Fruit fly (Drosophila melanogaster): Measurements from ENCODE around the gene Ptp61F.
A peak's percentile ranks its signal among the peaks of the same experiment; 100 is the strongest.

Ptp61F gene

dm6 chr3L:1376014-1376745 is 98.9 kb downstream of the Ptp61F start (continued):
- no peak for TF ChIP-seq CG5180 (GFP tag; optimal IDR thresholded peaks at IDR 0.05)
- TF ChIP-seq Xbp1 (GFP tag; optimal IDR thresholded peaks at IDR 0.05), result peak; percentile 57
- TF ChIP-seq slou (GFP tag; optimal IDR thresholded peaks at IDR 0.05), result no peak
- peak; percentile 34 for TF ChIP-seq CG17829 (tag; optimal IDR thresholded peaks at IDR 0.05)
- TF ChIP-seq CG4328 (GFP tag; optimal IDR thresholded peaks at IDR 0.05), result no peak
- no peak for TF ChIP-seq CkIIα-i1 (GFP tag; IDR thresholded peaks at IDR 0.05)
- no peak for TF ChIP-seq usp (GFP tag; optimal IDR thresholded peaks at IDR 0.05)
- no peak for TF ChIP-seq CG9797 (GFP tag; optimal IDR thresholded peaks at IDR 0.05)
- TF ChIP-seq Sin3A (optimal IDR thresholded peaks at IDR 0.05), result no peak
- TF ChIP-seq luna (GFP tag; optimal IDR thresholded peaks at IDR 0.05), result no peak
- TF ChIP-seq gcm (GFP tag; optimal IDR thresholded peaks at IDR 0.05), result peak; percentile 33
- peak; percentile 81 for TF ChIP-seq vvl (GFP tag; IDR thresholded peaks at IDR 0.05)
- peak; percentile 22 for TF ChIP-seq CG1602 (GFP tag; optimal IDR thresholded peaks at IDR 0.05)
- no peak for TF ChIP-seq CG6854 (GFP tag; optimal IDR thresholded peaks at IDR 0.05)
- TF ChIP-seq CG17385 (GFP tag; optimal IDR thresholded peaks at IDR 0.05), result peak; percentile 49
- TF ChIP-seq CG6654 (GFP tag; optimal IDR thresholded peaks at IDR 0.05), result no peak
- no peak for TF ChIP-seq CG3065 (GFP tag; optimal IDR thresholded peaks at IDR 0.05)
- no peak for TF ChIP-seq Bdp1 (GFP tag; optimal IDR thresholded peaks at IDR 0.05)
- no peak for TF ChIP-seq CG13296 (GFP tag; optimal IDR thresholded peaks at IDR 0.05)
- no peak for TF ChIP-seq Hr39 (optimal IDR thresholded peaks at IDR 0.05)
- TF ChIP-seq unpg (GFP tag; optimal IDR thresholded peaks at IDR 0.05), result peak; percentile 66
- TF ChIP-seq CG7839 (tag; optimal IDR thresholded peaks at IDR 0.05), result peak; percentile 43
- TF ChIP-seq CG12219 (GFP tag; optimal IDR thresholded peaks at IDR 0.05), result peak; percentile 62
- TF ChIP-seq odd (GFP tag; optimal IDR thresholded peaks at IDR 0.05), result peak; percentile 44
- no peak for TF ChIP-seq CG2202 (tag; optimal IDR thresholded peaks at IDR 0.05)
- peak; percentile 82 for TF ChIP-seq sna (GFP tag; IDR thresholded peaks at IDR 0.05; ENCODE audit: partially characterized antibody)
- no peak for TF ChIP-seq h (optimal IDR thresholded peaks at IDR 0.05)
- peak; percentile 59 for TF ChIP-seq grau (tag; optimal IDR thresholded peaks at IDR 0.05)
- peak; percentile 3 for TF ChIP-seq CG9609 (GFP tag; optimal IDR thresholded peaks at IDR 0.05)
- no peak for TF ChIP-seq hth (optimal IDR thresholded peaks at IDR 0.05)
- no peak for TF ChIP-seq CG12744 (GFP tag; optimal IDR thresholded peaks at IDR 0.05)
- TF ChIP-seq CG4854 (GFP tag; optimal IDR thresholded peaks at IDR 0.05), result no peak
- TF ChIP-seq CG32772 (GFP tag; IDR thresholded peaks at IDR 0.05), result peak; percentile 26; the same call in 1 of the 2 replicates
- TF ChIP-seq br (optimal IDR thresholded peaks at IDR 0.05), result no peak
- TF ChIP-seq bcd (GFP tag; optimal IDR thresholded peaks at IDR 0.05), result peak; percentile 30
- TF ChIP-seq Dad (GFP tag; optimal IDR thresholded peaks at IDR 0.05), result peak; percentile 36
- 0 out of 3 replicates have a peak, but pooled peaks have one; percentile 52 for TF ChIP-seq HLH4C (GFP tag; IDR thresholded peaks at IDR 0.05; ENCODE audit: partially characterized antibody)
- no peak for TF ChIP-seq CG12071 (GFP tag; optimal IDR thresholded peaks at IDR 0.05)
- no peak for TF ChIP-seq Neu2 (GFP tag; optimal IDR thresholded peaks at IDR 0.05; ENCODE audit: borderline replicate concordance)
- no peak for TF ChIP-seq dimm (GFP tag; IDR thresholded peaks at IDR 0.05)
- no peak for TF ChIP-seq nom (GFP tag; optimal IDR thresholded peaks at IDR 0.05)
- TF ChIP-seq cato (GFP tag; optimal IDR thresholded peaks at IDR 0.05; ENCODE audit: borderline replicate concordance), result no peak
- no peak for TF ChIP-seq crp (GFP tag; optimal IDR thresholded peaks at IDR 0.05)
- TF ChIP-seq CG6791 (GFP tag; IDR thresholded peaks at IDR 0.05; ENCODE audit: partially characterized antibody), result no peak
- TF ChIP-seq otp (GFP tag; IDR thresholded peaks at IDR 0.05), result no peak; the same call in 2 of the 3 replicates
- TF ChIP-seq mld (GFP tag; IDR thresholded peaks at IDR 0.05; ENCODE audit: partially characterized antibody), result peak; percentile 52; the same call in 1 of the 3 replicates
- no peak for TF ChIP-seq CG12299 (tag; optimal IDR thresholded peaks at IDR 0.05)
- peak; percentile 6 for TF ChIP-seq CG10654 (GFP tag; optimal IDR thresholded peaks at IDR 0.05)
- no peak for TF ChIP-seq Hmx (GFP tag; optimal IDR thresholded peaks at IDR 0.05)
- TF ChIP-seq HmgZ (tag; optimal IDR thresholded peaks at IDR 0.05), result peak; percentile 14
- no peak for TF ChIP-seq Jarid2 (GFP tag; optimal IDR thresholded peaks at IDR 0.05)

Measured in whole organism, embryonic.